Fruit fly (Drosophila melanogaster) whole organism, adult: ENCODE data around the gene CG2898.

Source experiments
- CG11617 ChIP-seq: fragments of 200-800 bp; sonication (Bioruptor generic); optimal IDR thresholded peaks from 2 replicates; lab custom pipeline; 2017; ENCODE audit warnings: mild to moderate bottlenecking, missing biosample characterization, missing genetic modification reagents, missing genetic modification characterization
- CG12768 ChIP-seq: fragments of 200-800 bp; sonication (Bioruptor generic); optimal IDR thresholded peaks from 2 replicates; lab custom pipeline; 2017; ENCODE audit warnings: missing biosample characterization, missing genetic modification characterization, mild to moderate bottlenecking, moderate library complexity, missing genetic modification reagents
- CG14711 ChIP-seq: fragments of 200-800 bp; sonication (Bioruptor generic); optimal IDR thresholded peaks from 2 replicates; lab custom pipeline; 2018; ENCODE audit warnings: missing biosample characterization, mild to moderate bottlenecking, missing genetic modification characterization, moderate library complexity
- CG1620 ChIP-seq: fragments of 200-800 bp; sonication (Bioruptor generic); optimal IDR thresholded peaks from 2 replicates; lab custom pipeline; 2016; ENCODE audit warnings: missing biosample characterization, missing genetic modification characterization
- CG33017 ChIP-seq: fragments of 200-800 bp; sonication (Bioruptor generic); optimal IDR thresholded peaks from 2 replicates; lab custom pipeline; 2018; ENCODE audit warnings: missing biosample characterization, mild to moderate bottlenecking, missing genetic modification characterization, moderate library complexity
- CG5204 ChIP-seq: fragments of 200-800 bp; sonication (Bioruptor generic); optimal IDR thresholded peaks from 2 replicates; lab custom pipeline; 2016; ENCODE audit warnings: missing biosample characterization, missing genetic modification characterization
- CG7045 ChIP-seq: fragments of 200-800 bp; sonication (Bioruptor generic); optimal IDR thresholded peaks from 2 replicates; lab custom pipeline; 2017; ENCODE audit warnings: missing biosample characterization, mild to moderate bottlenecking, missing genetic modification characterization
- CG7101 ChIP-seq: fragments of 200-800 bp; sonication (Bioruptor generic); optimal IDR thresholded peaks from 2 replicates; lab custom pipeline; 2018; ENCODE audit warnings: missing biosample characterization, mild to moderate bottlenecking, missing genetic modification characterization, moderate library complexity
- Clk ChIP-seq: fragments of 200-800 bp; sonication (Bioruptor generic); optimal IDR thresholded peaks from 2 replicates; lab custom pipeline; 2017; ENCODE audit warnings: missing biosample characterization, missing genetic modification characterization
- Crg-1 ChIP-seq: fragments of 200-800 bp; sonication (Bioruptor generic); optimal IDR thresholded peaks from 2 replicates; lab custom pipeline; 2016; ENCODE audit warnings: missing biosample characterization, missing genetic modification characterization
- Hr96 ChIP-seq: fragments of 200-800 bp; sonication (Bioruptor generic); optimal IDR thresholded peaks from 2 replicates; lab custom pipeline; 2016; ENCODE audit warnings: missing biosample characterization, missing genetic modification characterization
- Mnt ChIP-seq: fragments of 200-800 bp; sonication (Bioruptor generic); optimal IDR thresholded peaks from 2 replicates; lab custom pipeline; 2016; ENCODE audit warnings: missing biosample characterization, mild to moderate bottlenecking, missing genetic modification characterization
- bab1 ChIP-seq: fragments of 200-800 bp; sonication (Bioruptor generic); optimal IDR thresholded peaks from 3 replicates; lab custom pipeline; 2019; ENCODE audit warnings: missing biosample characterization, mild to moderate bottlenecking, missing genetic modification characterization, moderate library complexity
- cic ChIP-seq: fragments of 200-800 bp; sonication (Bioruptor generic); optimal IDR thresholded peaks from 2 replicates; lab custom pipeline; 2017; ENCODE audit warnings: missing biosample characterization, mild to moderate bottlenecking, missing genetic modification characterization, moderate library complexity
- cnc ChIP-seq, 2 experiments: fragments of >200 bp; optimal IDR thresholded peaks; 2 replicates each; lab custom pipeline; 2017
- kay ChIP-seq: fragments of 200-800 bp; sonication (Bioruptor generic); peaks from one replicate; lab custom pipeline; 2016; ENCODE audit warnings: missing biosample characterization, missing genetic modification characterization, borderline replicate concordance
- ovo ChIP-seq: fragments of 200-800 bp; sonication (Bioruptor generic); optimal IDR thresholded peaks from 2 replicates; lab custom pipeline; 2016; ENCODE audit warnings: missing biosample characterization, missing genetic modification characterization
- pad ChIP-seq: fragments of 200-800 bp; sonication (Bioruptor generic); optimal IDR thresholded peaks from 3 replicates; lab custom pipeline; 2017; ENCODE audit warnings: missing biosample characterization, missing genetic modification characterization, mild to moderate bottlenecking, moderate library complexity, missing genetic modification reagents
- tj ChIP-seq: fragments of 200-800 bp; sonication (Bioruptor generic); optimal IDR thresholded peaks from 3 replicates; lab custom pipeline; 2017; ENCODE audit warnings: missing biosample characterization, mild to moderate bottlenecking, missing genetic modification characterization, moderate library complexity
- toe ChIP-seq: fragments of 200-800 bp; sonication (Bioruptor generic); optimal IDR thresholded peaks from 2 replicates; lab custom pipeline; 2016; ENCODE audit warnings: missing biosample characterization, missing genetic modification characterization

The CG2898 gene

dm6 chrX:10385757-10386156, 10.6 kb downstream of the CG2898 start, which contains the start of the genes Psf3 and flw:
Gene Psf3 (minus strand): TSS chrX:10385861.
Gene flw (plus strand): TSS chrX:10385960.
- TF ChIP-seq CG12768 (peak; percentile 31), pad (peak; percentile 45), cic (GFP tag; lab: Kevin White, UChicago) (peak; percentile 10), Hr96 (no peak), toe (GFP tag; lab: Kevin White, UChicago) (peak; percentile 31), ovo (GFP tag; lab: Kevin White, UChicago) (peak; percentile 51), CG5204 (GFP tag; lab: Kevin White, UChicago) (no peak), kay (no peak), Clk (no peak), CG33017 (tag; lab: Kevin White, UChicago) (no peak), cnc (optimal IDR thresholded peaks at IDR 0.05; lab: Kevin White, UChicago) (no peak), tj (GFP tag; lab: Kevin White, UChicago) (no peak), bab1 (GFP tag; lab: Kevin White, UChicago) (peak; percentile 26), CG7101 (tag; lab: Kevin White, UChicago) (peak; percentile 37), Crg-1 (GFP tag; lab: Kevin White, UChicago) (peak; percentile 39), CG7045 (GFP tag; lab: Kevin White, UChicago) (no peak), CG1620 (GFP tag; lab: Kevin White, UChicago) (peak; percentile 74), Mnt (GFP tag; lab: Kevin White, UChicago) (no peak), CG14711 (tag; lab: Kevin White, UChicago) (peak; percentile 8), CG11617 (GFP tag; lab: Kevin White, UChicago) (no peak)

dm6 chrX:10386183-10386582, 11.0 kb downstream of the CG2898 start:
- TF ChIP-seq bab1 (GFP tag; lab: Kevin White, UChicago) (no peak), kay (peak; percentile 70), CG1620 (GFP tag; lab: Kevin White, UChicago) (no peak)

- no peak for TF ChIP-seq CG7045 (GFP tag; lab: Kevin White, UChicago)
- no peak for TF ChIP-seq bab1 (GFP tag; lab: Kevin White, UChicago)
- peak; percentile 7 for TF ChIP-seq kay
- TF ChIP-seq CG33017 (tag; lab: Kevin White, UChicago) = no peak
- no peak for TF ChIP-seq ovo (GFP tag; lab: Kevin White, UChicago)
Observed at dm6 chrX:10386810-10387340, 11.7 kb downstream of the CG2898 start.

- TF ChIP-seq CG14711 (tag; lab: Kevin White, UChicago) (peak; percentile 20), cic (GFP tag; lab: Kevin White, UChicago) (no peak), CG7101 (tag; lab: Kevin White, UChicago) (peak; percentile 13), CG1620 (GFP tag; lab: Kevin White, UChicago) (no peak), bab1 (GFP tag; lab: Kevin White, UChicago) (peak; percentile 2)
Observed at dm6 chrX:10387672-10388071, 12.5 kb downstream of the CG2898 start.

- TF ChIP-seq pad = no peak
- TF ChIP-seq cnc (optimal IDR thresholded peaks at IDR 0.05; lab: Kevin White, UChicago) = no peak
- no peak for TF ChIP-seq CG12768
- TF ChIP-seq CG1620 (GFP tag; lab: Kevin White, UChicago) = no peak
Observed at dm6 chrX:10396832-10397231, 21.7 kb downstream of the CG2898 start.

dm6 chrX:10397514-10398133, 22.4 kb downstream of the CG2898 start:
- TF ChIP-seq kay (peak; percentile 67), CG1620 (GFP tag; lab: Kevin White, UChicago) (no peak), ovo (GFP tag; lab: Kevin White, UChicago) (no peak), toe (GFP tag; lab: Kevin White, UChicago) (no peak), CG11617 (GFP tag; lab: Kevin White, UChicago) (no peak), CG5204 (GFP tag; lab: Kevin White, UChicago) (no peak)

- no peak for TF ChIP-seq CG7101 (tag; lab: Kevin White, UChicago)
- no peak for TF ChIP-seq CG7045 (GFP tag; lab: Kevin White, UChicago)
- no peak for TF ChIP-seq Crg-1 (GFP tag; lab: Kevin White, UChicago)
- TF ChIP-seq CG33017 (tag; lab: Kevin White, UChicago) = no peak
- no peak for TF ChIP-seq CG5204 (GFP tag; lab: Kevin White, UChicago)
- TF ChIP-seq kay = no peak
- no peak for TF ChIP-seq pad
- TF ChIP-seq Hr96 = no peak
- no peak for TF ChIP-seq CG1620 (GFP tag; lab: Kevin White, UChicago)
- no peak for TF ChIP-seq cic (GFP tag; lab: Kevin White, UChicago)
- TF ChIP-seq CG11617 (GFP tag; lab: Kevin White, UChicago) = no peak
- no peak for TF ChIP-seq ovo (GFP tag; lab: Kevin White, UChicago)
- no peak for TF ChIP-seq Mnt (GFP tag; lab: Kevin White, UChicago)
- no peak for TF ChIP-seq bab1 (GFP tag; lab: Kevin White, UChicago)
- TF ChIP-seq tj (GFP tag; lab: Kevin White, UChicago) = no peak
Observed at dm6 chrX:10398959-10399358, 23.8 kb downstream of the CG2898 start.
